Worm (Caenorhabditis elegans) whole organism, young adult: ENCODE data around the gene F02H6.7.

Source experiments
- B0019.2 ChIP-seq: fragments of 200-800 bp; sonication (Bioruptor generic); conservative IDR thresholded peaks from 2 replicates; pipeline ENCODE4 v1.3.6; 2022; ENCODE audit warnings: missing genetic modification reagents, missing genetic modification characterization, missing compliant biosample characterization
- B0261.1 ChIP-seq: sonication (generic microtip); optimal IDR thresholded peaks from 2 replicates; lab custom pipeline; 2016; ENCODE audit warnings: mild to moderate bottlenecking, missing genetic modification characterization, moderate library complexity, missing compliant biosample characterization
- B0336.3 ChIP-seq: fragments of 200-800 bp; sonication (Bioruptor generic); IDR thresholded peaks from 2 replicates; pipeline ENCODE4 v1.3.6; 2022; ENCODE audit warnings: missing genetic modification characterization, missing compliant biosample characterization
- C06A6.2 ChIP-seq: fragments of 200-800 bp; sonication (Bioruptor generic); conservative IDR thresholded peaks from 2 replicates; pipeline ENCODE4 v1.3.6; 2022; ENCODE audit warnings: missing genetic modification characterization, missing compliant biosample characterization
- D2030.7 ChIP-seq: fragments of 200-800 bp; sonication (Bioruptor generic); IDR thresholded peaks from 2 replicates; pipeline ENCODE4 v1.3.6; 2022; ENCODE audit warnings: missing genetic modification reagents, missing genetic modification characterization, missing compliant biosample characterization
- F22D6.2 ChIP-seq: sonication (generic microtip); optimal IDR thresholded peaks from 2 replicates; lab custom pipeline; 2016; ENCODE audit warnings: mild to moderate bottlenecking, missing genetic modification characterization, missing compliant biosample characterization
- F23B12.7 ChIP-seq: sonication (generic microtip); optimal IDR thresholded peaks from 2 replicates; lab custom pipeline; 2017; ENCODE audit warnings: missing genetic modification characterization, mild to moderate bottlenecking, missing compliant biosample characterization, antibody characterized with exemption, moderate library complexity; ENCODE audit not compliant: insufficient read depth
- F33H1.4 ChIP-seq: fragments of 200-800 bp; sonication (Bioruptor generic); IDR thresholded peaks from 2 replicates; pipeline ENCODE4 v1.3.6; 2022; ENCODE audit warnings: missing genetic modification reagents, missing genetic modification characterization, missing compliant biosample characterization
- F37B4.10 ChIP-seq: fragments of 200-800 bp; sonication (Bioruptor generic); IDR thresholded peaks from 2 replicates; pipeline ENCODE4 v1.3.6; 2022; ENCODE audit warnings: missing genetic modification characterization, missing compliant biosample characterization
- F52B5.7 ChIP-seq: sonication (generic microtip); optimal IDR thresholded peaks from 2 replicates; lab custom pipeline; 2016; ENCODE audit warnings: mild to moderate bottlenecking, missing genetic modification characterization, missing compliant biosample characterization
- F57C9.4 ChIP-seq: sonication (generic microtip); optimal IDR thresholded peaks from 2 replicates; lab custom pipeline; 2017; ENCODE audit warnings: mild to moderate bottlenecking, missing genetic modification characterization, missing compliant biosample characterization
- Y56A3A.18 ChIP-seq: fragments of 200-800 bp; sonication (Bioruptor generic); IDR thresholded peaks from 2 replicates; pipeline ENCODE4 v1.3.6; 2022; ENCODE audit warnings: missing genetic modification reagents, missing genetic modification characterization, missing compliant biosample characterization
- Y67H2A.10 ChIP-seq: fragments of 200-800 bp; sonication (Bioruptor generic); conservative IDR thresholded peaks from 2 replicates; pipeline ENCODE4 v1.3.6; 2022; ENCODE audit warnings: missing genetic modification reagents, missing genetic modification characterization, missing compliant biosample characterization
- akir-1 ChIP-seq: fragments of 200-800 bp; sonication (Bioruptor generic); optimal IDR thresholded peaks from 2 replicates; lab custom pipeline; 2018; ENCODE audit warnings: mild to moderate bottlenecking, missing genetic modification characterization, moderate library complexity, missing compliant biosample characterization
- ama-1 ChIP-seq, 3 experiments: fragments of 150-350 bp in 1 of 3; sonication (generic microtip) in 2 of 3; optimal IDR thresholded peaks; 2 replicates each; lab custom pipeline; 2014 to 2018; ENCODE audit warnings: missing biosample characterization in 2 of 3, missing genetic modification characterization in 2 of 3, missing genetic modification reagents in 2 of 3
- aptf-2 ChIP-seq: fragments of 200-800 bp; sonication (Bioruptor generic); conservative IDR thresholded peaks from 2 replicates; pipeline ENCODE4 v1.3.6; 2022; ENCODE audit warnings: missing genetic modification reagents, missing genetic modification characterization, missing compliant biosample characterization
- attf-5 ChIP-seq: fragments of 200-800 bp; sonication (Bioruptor generic); optimal IDR thresholded peaks from 2 replicates; lab custom pipeline; 2018; ENCODE audit warnings: mild to moderate bottlenecking, missing genetic modification characterization, missing compliant biosample characterization
- attf-6 ChIP-seq: fragments of 200-800 bp; sonication (Bioruptor generic); IDR thresholded peaks from 2 replicates; pipeline ENCODE4 v1.3.6; 2022; ENCODE audit warnings: missing genetic modification reagents, missing genetic modification characterization, missing compliant biosample characterization
- bed-1 ChIP-seq: fragments of 200-800 bp; sonication (Bioruptor generic); IDR thresholded peaks from 2 replicates; pipeline ENCODE4 v1.3.6; 2022; ENCODE audit warnings: missing genetic modification reagents, missing genetic modification characterization, missing compliant biosample characterization
- ccch-3 ChIP-seq: fragments of 200-800 bp; sonication (Bioruptor generic); optimal IDR thresholded peaks from 2 replicates; lab custom pipeline; 2018; ENCODE audit warnings: mild to moderate bottlenecking, missing genetic modification characterization, missing compliant biosample characterization
- ceh-27 ChIP-seq: fragments of 200-800 bp; sonication (Bioruptor generic); optimal IDR thresholded peaks from 2 replicates; lab custom pipeline; 2018; ENCODE audit warnings: mild to moderate bottlenecking, missing genetic modification characterization, moderate library complexity, missing compliant biosample characterization
- ceh-40 ChIP-seq: fragments of 200-800 bp; sonication (Bioruptor generic); IDR thresholded peaks from 2 replicates; pipeline ENCODE4 v1.3.6; 2022; ENCODE audit warnings: missing genetic modification characterization, missing compliant biosample characterization
- dpff-1 ChIP-seq: sonication (generic microtip); optimal IDR thresholded peaks from 2 replicates; lab custom pipeline; 2017; ENCODE audit warnings: mild to moderate bottlenecking, missing genetic modification characterization, missing compliant biosample characterization
- ets-4 ChIP-seq: fragments of 200-800 bp; sonication (Bioruptor generic); optimal IDR thresholded peaks from 2 replicates; lab custom pipeline; 2018; ENCODE audit warnings: mild to moderate bottlenecking, missing genetic modification characterization, missing compliant biosample characterization
- fkh-3 ChIP-seq: sonication (generic microtip); optimal IDR thresholded peaks from 2 replicates; lab custom pipeline; 2016; ENCODE audit warnings: mild to moderate bottlenecking, missing genetic modification characterization, missing compliant biosample characterization
- hlh-12 ChIP-seq: sonication (generic microtip); optimal IDR thresholded peaks from 2 replicates; lab custom pipeline; 2016; ENCODE audit warnings: missing genetic modification characterization, missing compliant biosample characterization
- lin-26 ChIP-seq: fragments of 200-800 bp; sonication (Bioruptor generic); IDR thresholded peaks from 2 replicates; pipeline ENCODE4 v1.3.6; 2022; ENCODE audit warnings: missing genetic modification reagents, missing genetic modification characterization, missing compliant biosample characterization
- lin-35 ChIP-seq, 3 experiments: fragments of 150-350 bp in 2 of 3; sonication (generic microtip) in 1 of 3; optimal IDR thresholded peaks; 2 replicates each; lab custom pipeline; 2014 to 2018; ENCODE audit warnings: missing biosample characterization in 3 of 3, missing genetic modification characterization in 3 of 3, missing genetic modification reagents in 3 of 3
- lin-40 ChIP-seq: sonication (generic microtip); optimal IDR thresholded peaks from 2 replicates; lab custom pipeline; 2016; ENCODE audit warnings: missing genetic modification characterization, mild to moderate bottlenecking, missing compliant biosample characterization, missing genotype, missing genetic modification reagents
- lsy-27 ChIP-seq: sonication (generic microtip); optimal IDR thresholded peaks from 2 replicates; lab custom pipeline; 2017; ENCODE audit warnings: missing genetic modification characterization, mild to moderate bottlenecking, missing compliant biosample characterization, antibody characterized with exemption, missing genotype, borderline replicate concordance; ENCODE audit not compliant: insufficient read depth
- madf-3 ChIP-seq: fragments of 200-800 bp; sonication (Bioruptor generic); IDR thresholded peaks from 2 replicates; pipeline ENCODE4 v1.3.6; 2022; ENCODE audit warnings: missing genetic modification reagents, missing genetic modification characterization, missing compliant biosample characterization
- madf-6 ChIP-seq: fragments of 200-800 bp; sonication (Bioruptor generic); IDR thresholded peaks from 2 replicates; pipeline ENCODE4 v1.3.6; 2022; ENCODE audit warnings: missing genetic modification reagents, missing genetic modification characterization, missing compliant biosample characterization
- mes-4 ChIP-seq: sonication (generic microtip); optimal IDR thresholded peaks from 2 replicates; lab custom pipeline; 2016; ENCODE audit warnings: missing genotype, missing genetic modification characterization, missing compliant biosample characterization
- mxl-1 ChIP-seq: sonication (generic microtip); optimal IDR thresholded peaks from 2 replicates; lab custom pipeline; 2016; ENCODE audit warnings: missing genetic modification characterization, missing compliant biosample characterization
- nfya-1 ChIP-seq: sonication (generic microtip); optimal IDR thresholded peaks from 2 replicates; lab custom pipeline; 2017; ENCODE audit warnings: antibody characterized with exemption, missing compliant biosample characterization, missing genetic modification characterization, borderline replicate concordance; ENCODE audit not compliant: insufficient read depth
- nhr-80 ChIP-seq: sonication (generic microtip); optimal IDR thresholded peaks from 2 replicates; lab custom pipeline; 2016; ENCODE audit warnings: missing genetic modification characterization, missing compliant biosample characterization
- rcor-1 ChIP-seq: fragments of 200-800 bp; sonication (Bioruptor generic); IDR thresholded peaks from 2 replicates; pipeline ENCODE4 v1.3.6; 2022; ENCODE audit warnings: missing genetic modification reagents, missing genetic modification characterization, missing compliant biosample characterization
- rec-8 ChIP-seq, 2 experiments: sonication (generic microtip); optimal IDR thresholded peaks; 2 replicates each; lab custom pipeline; 2016; ENCODE audit warnings: mild to moderate bottlenecking in 2 of 2, missing genetic modification characterization in 2 of 2, missing genetic modification reagents in 2 of 2, missing genotype in 2 of 2, missing biosample characterization in 1 of 2, missing compliant biosample characterization in 1 of 2, moderate library complexity in 1 of 2
- repo-1 ChIP-seq: sonication (generic microtip); optimal IDR thresholded peaks from 2 replicates; lab custom pipeline; 2017; ENCODE audit warnings: mild to moderate bottlenecking, missing genetic modification characterization, missing compliant biosample characterization
- sea-2 ChIP-seq: fragments of 200-800 bp; sonication (Bioruptor generic); IDR thresholded peaks from 2 replicates; pipeline ENCODE4 v1.3.6; 2022; ENCODE audit warnings: missing genetic modification characterization, missing compliant biosample characterization
- snpc-1.1 ChIP-seq: sonication (generic microtip); optimal IDR thresholded peaks from 2 replicates; lab custom pipeline; 2017; ENCODE audit warnings: missing genetic modification characterization, mild to moderate bottlenecking, missing compliant biosample characterization, antibody characterized with exemption, moderate library complexity, missing genotype, missing genetic modification reagents; ENCODE audit not compliant: insufficient read depth
- snpc-3.4 ChIP-seq: sonication (generic microtip); optimal IDR thresholded peaks from 2 replicates; lab custom pipeline; 2017; ENCODE audit warnings: missing genetic modification characterization, mild to moderate bottlenecking, missing compliant biosample characterization, antibody characterized with exemption, moderate library complexity, missing genotype, missing genetic modification reagents
- snpc-4 ChIP-seq, 5 experiments: fragments of 150-350 bp in 1 of 5; sonication (generic microtip) in 4 of 5; optimal IDR thresholded peaks; 2 replicates each; lab custom pipeline; 2014 to 2018; ENCODE audit warnings: missing genetic modification characterization in 5 of 5, missing biosample characterization in 3 of 5, antibody characterized with exemption in 2 of 5, mild to moderate bottlenecking in 2 of 5, missing compliant biosample characterization in 2 of 5, missing genotype in 2 of 5, moderate library complexity in 2 of 5, missing genetic modification reagents in 1 of 5
- tbp1 ChIP-seq: fragments of 200-800 bp; sonication (Bioruptor generic); optimal IDR thresholded peaks from 2 replicates; lab custom pipeline; 2018; ENCODE audit warnings: mild to moderate bottlenecking, missing genetic modification characterization, missing compliant biosample characterization
- tlf-1 ChIP-seq: fragments of 200-800 bp; sonication (Bioruptor generic); optimal IDR thresholded peaks from 2 replicates; lab custom pipeline; 2018; ENCODE audit warnings: mild to moderate bottlenecking, missing genetic modification characterization, missing compliant biosample characterization

Gene F02H6.7

ce11 chrIV:14228069-14228468 lies at the start of gene F02H6.7:
Gene F02H6.7, minus strand, starts transcription at chrIV:14228169.
- TF ChIP-seq D2030.7 (GFP tag; lab: Robert Waterston, UW) (no peak), ceh-27 (GFP tag; lab: Kevin White, UChicago) (no peak), mes-4 (tag; lab: Kevin White, UChicago) (no peak), snpc-4 (GFP tag; optimal IDR thresholded peaks at IDR 0.05; lab: Kevin White, UChicago) (no peak), snpc-4 (tag; optimal IDR thresholded peaks at IDR 0.05; lab: Kevin White, UChicago) (no peak), snpc-1.1 (tag; lab: Kevin White, UChicago) (no peak), sea-2 (GFP tag; lab: Robert Waterston, UW) (no peak), lsy-27 (tag; lab: Kevin White, UChicago) (no peak), attf-6 (GFP tag; lab: Robert Waterston, UW) (no peak), C06A6.2 (GFP tag; lab: Robert Waterston, UW) (no peak), akir-1 (no peak), F57C9.4 (tag; lab: Kevin White, UChicago) (no peak), F23B12.7 (tag; lab: Kevin White, UChicago) (no peak), tbp1 (GFP tag; lab: Kevin White, UChicago) (no peak), F52B5.7 (tag; lab: Kevin White, UChicago) (no peak), aptf-2 (no peak), nfya-1 (no peak), madf-6 (GFP tag; lab: Robert Waterston, UW) (no peak), Y56A3A.18 (no peak), tlf-1 (no peak)
- TF ChIP-seq, all 124 proteins: peak for 0

ce11 chrIV:14276773-14277388 lies 48.9 kb upstream of the F02H6.7 start:
- no peak for TF ChIP-seq mxl-1 (tag; lab: Kevin White, UChicago)
- TF ChIP-seq madf-6 (GFP tag; lab: Robert Waterston, UW) = no peak
- no peak for TF ChIP-seq attf-5 (GFP tag; lab: Kevin White, UChicago)
- TF ChIP-seq lin-35 (GFP tag; optimal IDR thresholded peaks at IDR 0.05; lab: Kevin White, UChicago) = no peak
- TF ChIP-seq bed-1 = no peak
- TF ChIP-seq attf-6 (GFP tag; lab: Robert Waterston, UW) = no peak
- TF ChIP-seq hlh-12 = no peak
- TF ChIP-seq ama-1 (optimal IDR thresholded peaks at IDR 0.05; lab: Kevin White, UChicago) = no peak
- no peak for TF ChIP-seq ama-1 (GFP tag; optimal IDR thresholded peaks at IDR 0.05; lab: Kevin White, UChicago)
- no peak for TF ChIP-seq snpc-3.4 (tag; lab: Kevin White, UChicago)
- no peak for TF ChIP-seq B0261.1
- no peak for TF ChIP-seq ceh-40 (GFP tag; lab: Robert Waterston, UW)
- no peak for TF ChIP-seq B0019.2 (GFP tag; lab: Robert Waterston, UW)
- TF ChIP-seq F37B4.10 (GFP tag; lab: Robert Waterston, UW) = no peak
- TF ChIP-seq repo-1 = no peak
- TF ChIP-seq lsy-27 (tag; lab: Kevin White, UChicago) = no peak
- no peak for TF ChIP-seq F22D6.2 (tag; lab: Kevin White, UChicago)
- no peak for TF ChIP-seq rec-8 (tag; optimal IDR thresholded peaks at IDR 0.05; lab: Kevin White, UChicago)
- TF ChIP-seq, all 124 proteins: peak for 0

ce11 chrIV:14276160-14276559 lies 48.2 kb upstream of the F02H6.7 start, which contains the start of gene ilcr-1:
Gene ilcr-1, plus strand, starts transcription at chrIV:14276460.
- no peak for TF ChIP-seq F33H1.4 (GFP tag; lab: Robert Waterston, UW)
- no peak for TF ChIP-seq ets-4 (GFP tag; lab: Kevin White, UChicago)
- no peak for TF ChIP-seq rcor-1
- TF ChIP-seq Y67H2A.10 (GFP tag; lab: Robert Waterston, UW) = no peak
- no peak for TF ChIP-seq attf-5 (GFP tag; lab: Kevin White, UChicago)
- TF ChIP-seq dpff-1 (tag; lab: Kevin White, UChicago) = no peak
- TF ChIP-seq nhr-80 (tag; lab: Kevin White, UChicago) = no peak
- no peak for TF ChIP-seq B0336.3 (GFP tag; lab: Robert Waterston, UW)
- no peak for TF ChIP-seq fkh-3
- no peak for TF ChIP-seq lin-40 (tag; lab: Kevin White, UChicago)
- TF ChIP-seq madf-3 (GFP tag; lab: Robert Waterston, UW) = no peak
- TF ChIP-seq ccch-3 (GFP tag; lab: Kevin White, UChicago) = no peak
- TF ChIP-seq lin-26 (GFP tag; lab: Robert Waterston, UW) = no peak
